Worm (Caenorhabditis elegans) whole organism, L3 larva: ENCODE measurements around the gene str-111.

Source experiments
- elt-1 ChIP-seq: fragments of 150-350 bp; optimal IDR thresholded peaks from 2 replicates; lab custom pipeline; 2014; ENCODE audit warnings: missing biosample characterization, missing genetic modification characterization
- elt-2 ChIP-seq: sonication (generic microtip); optimal IDR thresholded peaks from 2 replicates; lab custom pipeline; 2016; ENCODE audit warnings: missing genetic modification reagents, mild to moderate bottlenecking, missing genetic modification characterization, missing compliant biosample characterization
- lin-15B ChIP-seq: fragments of 150-350 bp; optimal IDR thresholded peaks from 2 replicates; lab custom pipeline; 2014; ENCODE audit warnings: missing biosample characterization, missing genetic modification characterization

ce11 chrV:16127401-16127800, 41.5 kb downstream of the str-111 start, which contains the start of gene fbxa-143:
- no peak for TF ChIP-seq lin-15B
- TF ChIP-seq elt-2 (tag; lab: Kevin White, UChicago): no peak
- no peak for TF ChIP-seq elt-1 (tag; lab: Kevin White, UChicago)
